Worm (Caenorhabditis elegans): Measurements from ENCODE around the gene T01C3.11.

The T01C3.11 gene

DNA sequence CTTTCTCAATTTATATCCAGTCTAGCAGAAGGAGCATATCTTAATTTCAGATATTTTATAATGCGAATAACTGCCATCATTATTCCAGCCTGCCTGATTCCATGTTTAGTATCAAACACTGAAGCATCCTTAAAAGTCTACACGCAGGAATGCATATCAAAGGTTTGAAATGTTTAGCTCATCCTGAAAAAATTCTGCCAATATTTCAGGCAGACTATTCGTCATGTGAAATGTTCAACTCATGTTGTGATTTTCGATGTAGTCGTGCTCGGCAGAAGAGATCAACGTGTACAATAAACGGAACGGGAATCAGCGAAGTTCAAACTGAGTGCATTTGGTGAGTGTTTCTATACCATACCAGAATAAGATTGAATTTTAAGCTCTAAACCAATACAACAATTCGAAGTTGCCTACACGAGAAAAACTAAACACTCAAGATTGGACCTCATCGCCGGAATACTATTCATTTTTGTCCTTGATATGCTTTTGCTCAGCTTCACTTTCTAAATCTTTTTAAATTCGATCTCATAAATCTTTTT is at the start of gene T01C3.11:
TSS of gene T01C3.11 (plus strand) at position 51 of the 539 bp plus-strand sequence.
- no peak for TF ChIP-seq dao-5 (tag; optimal IDR thresholded peaks at IDR 0.05)
- no peak for TF ChIP-seq W03F9.2 (tag; optimal IDR thresholded peaks at IDR 0.05)
- no peak for TF ChIP-seq him-1 (tag; optimal IDR thresholded peaks at IDR 0.05)

DNA sequence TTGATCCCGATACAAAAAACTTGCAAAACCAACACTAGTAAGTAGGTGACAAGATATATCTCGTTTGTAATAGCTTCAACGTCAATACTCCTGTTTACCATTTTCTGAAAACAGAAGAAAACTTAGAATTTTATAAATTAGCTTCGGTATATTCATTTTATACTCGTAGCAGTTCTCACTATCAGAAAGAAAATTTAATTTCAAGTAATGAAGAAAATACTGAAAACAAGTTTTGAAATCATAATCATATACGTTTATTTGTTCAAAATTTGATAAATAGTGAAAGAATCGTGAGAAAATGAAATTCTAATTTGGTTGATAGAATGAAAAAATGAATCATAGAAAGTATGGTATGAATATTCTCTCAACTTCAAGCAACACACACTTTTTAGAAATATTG is 44.7 kb upstream of the T01C3.11 start, which contains the start of gene C30G7.5:
TSS of gene C30G7.5 (minus strand) at position 101 of the 400 bp plus-strand sequence.
- TF ChIP-seq W03F9.2 (tag; optimal IDR thresholded peaks at IDR 0.05) (no peak), him-1 (tag; optimal IDR thresholded peaks at IDR 0.05) (no peak), dao-5 (tag; optimal IDR thresholded peaks at IDR 0.05) (no peak)

DNA sequence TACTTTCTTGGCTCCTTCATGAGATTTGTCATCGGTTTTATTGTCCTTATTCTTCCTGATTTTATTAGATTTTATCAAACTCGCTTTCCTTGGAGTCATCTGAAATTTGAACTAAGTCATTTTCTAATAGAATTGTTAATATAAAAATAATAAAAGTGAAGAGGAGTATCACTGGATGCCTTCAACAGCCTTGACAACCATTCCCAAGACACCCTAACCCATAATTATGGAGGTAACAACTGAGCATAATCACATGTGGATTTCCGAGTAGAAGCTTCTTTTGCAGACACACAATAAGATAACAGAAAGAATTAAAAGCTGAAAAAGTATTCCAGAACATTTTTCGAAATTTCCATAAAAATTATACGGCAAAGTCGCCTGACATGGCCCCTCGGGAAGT is 43.7 kb upstream of the T01C3.11 start, which contains the start of gene F02D8.9:
TSS of gene F02D8.9 (minus strand) at position 101 of the 400 bp plus-strand sequence.
- TF ChIP-seq him-1 (tag; optimal IDR thresholded peaks at IDR 0.05), result no peak
- no peak for TF ChIP-seq dao-5 (tag; optimal IDR thresholded peaks at IDR 0.05)
- TF ChIP-seq W03F9.2 (tag; optimal IDR thresholded peaks at IDR 0.05), result no peak

DNA sequence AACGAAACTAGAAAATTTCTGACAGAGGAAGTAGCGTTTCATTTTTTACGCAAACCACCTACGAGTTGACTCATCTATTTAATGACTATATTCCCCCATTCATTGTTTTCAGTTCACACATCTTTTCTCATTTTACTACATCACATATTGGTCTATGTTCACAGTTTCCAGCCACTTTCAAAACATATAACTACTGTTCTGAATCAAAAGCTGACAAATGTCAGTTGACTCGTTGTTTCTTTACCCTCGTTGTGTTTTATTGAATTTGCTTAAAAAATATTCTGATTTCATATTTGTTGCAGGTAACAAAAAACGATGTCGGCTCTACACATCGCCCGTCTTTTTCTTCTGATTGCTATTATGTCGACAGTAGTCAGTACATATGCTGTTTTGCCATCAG is 28.2 kb upstream of the T01C3.11 start, which contains the start of gene nlp-59:
TSS of gene nlp-59 (plus strand) at position 301 of the 400 bp plus-strand sequence.
- TF ChIP-seq him-1 (tag; optimal IDR thresholded peaks at IDR 0.05) (no peak), W03F9.2 (tag; optimal IDR thresholded peaks at IDR 0.05) (no peak), dao-5 (tag; optimal IDR thresholded peaks at IDR 0.05) (no peak)

DNA sequence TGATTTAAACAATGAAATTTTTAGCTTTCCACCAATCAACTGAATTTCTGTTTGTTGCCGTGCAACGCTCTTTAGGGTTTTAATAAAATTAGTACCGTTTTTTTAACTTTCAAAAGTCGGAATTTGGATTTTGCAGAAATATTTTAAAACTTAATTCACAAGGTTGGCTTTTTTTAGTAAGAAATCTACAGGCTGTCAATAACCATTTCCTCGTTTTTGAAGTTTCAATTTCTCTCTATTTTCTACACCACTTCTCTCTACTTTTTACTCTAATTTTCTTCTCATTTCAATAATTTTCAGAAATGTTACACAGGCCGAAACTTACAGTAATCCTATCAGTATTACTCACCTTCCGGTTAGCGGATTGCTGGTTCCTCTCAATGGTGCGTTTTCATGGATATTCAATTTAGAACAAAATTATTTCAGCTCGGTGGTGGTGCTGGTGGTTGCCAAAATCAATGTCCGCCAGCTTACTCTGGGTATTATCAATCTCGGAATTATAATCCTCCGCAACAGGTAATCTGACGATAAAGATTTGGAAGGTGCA is 21.1 kb upstream of the T01C3.11 start, which contains the start of the genes grd-12 and F02D8.1:
TSS of gene grd-12 (plus strand) at position 301 of the 547 bp plus-strand sequence.
TSS of gene F02D8.1 (minus strand) at position 497 of the 547 bp plus-strand sequence.
- TF ChIP-seq him-1 (tag; optimal IDR thresholded peaks at IDR 0.05) (no peak), W03F9.2 (tag; optimal IDR thresholded peaks at IDR 0.05) (no peak), dao-5 (tag; optimal IDR thresholded peaks at IDR 0.05) (no peak)

DNA sequence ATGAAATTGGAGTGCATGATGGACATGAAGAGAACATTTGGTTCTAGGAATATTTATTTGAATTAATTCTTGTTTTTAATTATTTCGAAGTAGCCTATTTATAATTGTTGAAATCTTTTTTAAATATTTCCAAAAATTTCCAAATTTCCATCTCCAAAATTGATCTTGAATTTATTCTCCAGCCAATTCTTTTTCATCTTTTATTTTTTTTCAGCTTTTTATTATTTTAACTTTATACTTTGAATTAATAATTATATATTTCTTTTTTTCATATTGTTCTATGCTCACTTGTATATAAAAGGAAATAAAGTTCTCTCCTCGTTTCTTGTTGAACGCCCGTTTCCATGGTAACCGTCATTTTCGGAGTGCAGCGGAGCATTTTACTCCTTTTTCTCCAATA is 19.4 kb upstream of the T01C3.11 start, which contains the start of gene xbx-1:
TSS of gene xbx-1 (plus strand) at position 301 of the 400 bp plus-strand sequence.
- TF ChIP-seq him-1 (tag; optimal IDR thresholded peaks at IDR 0.05) (no peak), dao-5 (tag; optimal IDR thresholded peaks at IDR 0.05) (no peak), W03F9.2 (tag; optimal IDR thresholded peaks at IDR 0.05) (no peak)

DNA sequence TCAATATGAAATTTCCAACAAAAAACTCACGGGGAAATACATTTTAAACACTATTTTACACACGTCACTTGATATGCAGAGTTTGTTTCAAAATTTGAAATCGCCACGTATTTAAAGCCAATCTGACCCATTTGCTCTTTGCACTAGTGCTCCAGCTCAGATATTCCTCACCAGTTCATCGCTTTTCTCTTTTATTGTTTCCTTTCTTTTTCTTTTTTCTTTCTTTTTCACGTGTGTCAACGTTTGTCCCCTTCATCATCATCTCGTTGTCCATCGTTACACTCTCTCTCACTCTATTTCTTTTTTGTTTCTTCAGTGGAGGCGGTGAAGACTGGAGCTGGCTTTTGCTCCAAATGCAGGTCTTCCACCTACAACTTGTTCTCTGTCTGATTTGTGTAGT is 14.7 kb upstream of the T01C3.11 start, which contains the start of gene F02D8.4:
TSS of gene F02D8.4 (plus strand) at position 301 of the 400 bp plus-strand sequence.
- TF ChIP-seq dao-5 (tag; optimal IDR thresholded peaks at IDR 0.05) (no peak), W03F9.2 (tag; optimal IDR thresholded peaks at IDR 0.05) (no peak), him-1 (tag; optimal IDR thresholded peaks at IDR 0.05) (no peak)

DNA sequence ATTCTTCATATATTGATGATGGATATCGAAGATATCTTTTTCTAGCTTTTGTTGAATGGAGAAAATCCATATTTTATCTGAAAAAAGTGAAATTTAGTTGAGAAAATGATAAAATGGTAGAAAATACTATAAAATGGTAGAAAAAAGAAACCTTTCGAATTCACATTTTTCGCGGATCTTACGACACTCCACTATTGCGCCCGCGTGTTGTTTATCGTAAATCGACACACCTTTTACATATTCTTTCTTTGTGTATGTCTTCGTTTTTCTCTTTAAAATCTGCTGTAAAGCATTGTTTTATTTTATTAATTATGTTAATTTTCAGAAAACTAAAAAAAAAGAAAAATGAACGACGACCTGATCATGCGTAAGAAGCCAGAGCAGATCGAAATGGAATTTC is 8.5 kb upstream of the T01C3.11 start, which contains the start of the genes cdt-2 and T01C3.2:
TSS of gene cdt-2 (minus strand) at position 284 of the 400 bp plus-strand sequence.
TSS of gene T01C3.2 (plus strand) at position 326 of the 400 bp plus-strand sequence.
- TF ChIP-seq dao-5 (tag; optimal IDR thresholded peaks at IDR 0.05) (no peak), him-1 (tag; optimal IDR thresholded peaks at IDR 0.05) (no peak), W03F9.2 (tag; optimal IDR thresholded peaks at IDR 0.05) (no peak)

DNA sequence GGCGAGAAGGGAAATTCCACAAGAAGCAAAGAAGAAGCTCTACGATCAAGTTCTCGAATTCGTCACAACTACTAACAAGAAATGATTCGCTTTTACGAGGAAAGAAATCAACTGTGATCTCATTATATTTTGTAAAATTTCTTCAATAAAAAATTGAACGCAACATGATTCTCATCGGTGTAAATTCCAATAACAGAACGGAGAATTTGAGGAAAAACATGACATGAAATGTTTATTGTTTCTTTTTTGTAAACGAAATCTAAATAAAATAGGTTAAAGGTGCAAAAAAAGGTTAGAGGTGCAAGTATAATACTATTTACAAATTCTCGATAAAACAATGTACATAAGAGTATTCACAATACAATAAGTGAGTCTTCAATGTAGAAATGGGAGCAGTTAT is 7.8 kb upstream of the T01C3.11 start:
- TF ChIP-seq dao-5 (tag; optimal IDR thresholded peaks at IDR 0.05) (no peak), him-1 (tag; optimal IDR thresholded peaks at IDR 0.05) (no peak), W03F9.2 (tag; optimal IDR thresholded peaks at IDR 0.05) (no peak)

DNA sequence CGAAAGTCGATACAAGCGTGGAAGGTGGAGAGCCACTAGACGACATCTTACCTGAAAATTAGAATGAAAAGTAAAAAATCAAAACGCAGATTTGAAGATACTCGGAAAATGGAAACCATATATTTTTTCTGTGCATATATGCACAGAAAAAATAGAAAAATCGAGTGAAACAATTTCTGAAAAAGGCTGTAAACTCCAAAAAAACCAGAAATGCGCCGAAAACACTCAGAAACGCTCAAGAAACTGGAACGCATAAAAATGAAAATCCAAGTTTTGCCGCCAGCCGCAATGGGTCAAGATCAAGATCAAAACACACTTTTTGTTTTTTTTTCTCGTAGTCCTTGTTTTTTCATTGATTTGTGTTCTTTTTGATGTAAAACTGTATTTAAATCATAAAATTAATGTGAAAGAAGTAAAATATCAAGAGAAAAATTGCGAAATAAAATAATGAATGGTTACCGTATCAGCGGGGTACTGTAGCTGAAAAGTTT is 6.7 kb upstream of the T01C3.11 start, which contains the start of gene T01C3.3:
TSS of gene T01C3.3 (minus strand) at position 51 of the 491 bp plus-strand sequence.
- no peak for TF ChIP-seq dao-5 (tag; optimal IDR thresholded peaks at IDR 0.05)

DNA sequence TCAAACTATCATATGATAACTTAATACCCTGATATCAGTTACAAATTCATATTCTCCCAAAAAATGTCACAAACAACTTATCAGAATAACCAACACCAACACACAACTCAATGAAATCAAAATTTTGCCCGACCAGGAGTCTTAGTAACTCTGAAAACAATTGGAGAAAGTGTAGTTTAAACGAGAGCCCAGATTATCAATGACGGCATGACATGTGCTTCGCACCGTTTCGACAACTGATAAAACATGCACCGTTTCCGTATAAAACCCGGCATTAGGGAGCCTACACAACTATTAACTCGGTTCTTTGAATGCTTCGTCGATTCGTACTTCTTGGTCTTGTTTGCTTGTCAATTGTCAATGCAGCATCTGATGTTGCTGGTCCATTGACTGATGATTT is 5.7 kb upstream of the T01C3.11 start, which contains the start of gene fil-1:
TSS of gene fil-1 (plus strand) at position 219 of the 400 bp plus-strand sequence.
- TF ChIP-seq W03F9.2 (tag; optimal IDR thresholded peaks at IDR 0.05) (no peak), him-1 (tag; optimal IDR thresholded peaks at IDR 0.05) (no peak), dao-5 (tag; optimal IDR thresholded peaks at IDR 0.05) (no peak)

DNA sequence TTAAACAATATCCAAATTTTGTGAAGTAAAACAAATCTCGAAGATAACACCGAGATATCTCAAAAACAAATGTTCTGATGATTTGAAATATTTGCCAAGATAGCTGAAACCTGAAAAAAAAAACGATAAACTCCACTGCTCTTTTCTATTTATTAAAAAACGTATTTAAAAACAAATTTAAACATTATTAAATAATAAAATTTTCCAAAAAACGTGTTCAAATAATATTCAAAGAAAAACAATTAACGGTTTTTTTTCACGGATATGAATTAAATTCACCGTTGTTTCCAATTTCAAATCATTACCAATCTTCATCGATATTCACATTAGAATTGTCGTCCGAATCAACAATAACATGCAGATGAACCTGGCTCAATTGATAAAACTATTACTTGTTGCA is 3.1 kb upstream of the T01C3.11 start, which contains the start of gene irld-14:
TSS of gene irld-14 (plus strand) at position 301 of the 400 bp plus-strand sequence.
- TF ChIP-seq W03F9.2 (tag; optimal IDR thresholded peaks at IDR 0.05), result no peak
- no peak for TF ChIP-seq him-1 (tag; optimal IDR thresholded peaks at IDR 0.05)
- no peak for TF ChIP-seq dao-5 (tag; optimal IDR thresholded peaks at IDR 0.05)

DNA sequence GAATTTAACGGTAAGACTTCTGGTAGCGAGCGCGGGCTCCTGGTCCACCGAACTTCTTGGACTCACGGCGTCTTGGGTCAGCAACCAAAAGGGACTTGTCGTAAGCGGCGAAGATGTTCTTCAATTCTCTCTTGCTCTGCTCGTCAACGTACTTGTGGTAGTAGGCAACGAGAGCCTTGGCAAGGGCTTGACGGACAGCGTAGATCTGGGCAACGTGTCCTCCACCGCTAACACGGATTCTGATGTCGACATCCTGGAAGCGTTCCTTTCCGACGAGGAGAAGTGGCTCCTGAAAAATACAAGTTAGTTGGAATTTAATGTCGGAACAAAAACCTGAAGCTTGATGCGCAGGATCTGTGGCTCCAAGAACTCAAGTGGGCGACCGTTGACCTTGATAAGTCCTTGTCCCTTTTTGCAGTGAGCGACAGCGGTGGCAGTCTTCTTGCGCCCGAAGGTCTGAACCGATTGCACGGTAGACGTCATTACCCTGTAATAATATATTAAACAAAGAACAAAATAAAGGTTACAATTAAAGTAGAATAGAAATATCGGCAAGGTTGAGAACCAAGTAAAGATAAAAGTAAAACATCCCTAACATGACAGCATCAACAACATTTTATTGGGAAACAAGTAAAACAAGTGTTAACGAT is 845 bp downstream of the T01C3.11 start, which contains the start of gene rps-16:
TSS of gene rps-16 (minus strand) at position 487 of the 650 bp plus-strand sequence.
- TF ChIP-seq dao-5 (tag; optimal IDR thresholded peaks at IDR 0.05) (peak; percentile 19), him-1 (tag; optimal IDR thresholded peaks at IDR 0.05) (no peak), W03F9.2 (tag; optimal IDR thresholded peaks at IDR 0.05) (no peak)
